Worm (Caenorhabditis elegans) whole organism, L3 larva: Measurements from ENCODE around the gene try-8.

Experiments used
- R02D3.7 ChIP-seq: fragments of 150-350 bp; optimal IDR thresholded peaks from 2 replicates; lab custom pipeline; 2014; ENCODE audit warnings: missing biosample characterization, missing genetic modification characterization
- aly-2 ChIP-seq: fragments of 150-350 bp; optimal IDR thresholded peaks from 2 replicates; lab custom pipeline; 2014; ENCODE audit warnings: missing biosample characterization, missing genetic modification characterization
- ama-1 ChIP-seq: fragments of 150-350 bp; optimal IDR thresholded peaks from 2 replicates; lab custom pipeline; 2018
- ceh-16 ChIP-seq: sonication (generic microtip); optimal IDR thresholded peaks from 2 replicates; lab custom pipeline; 2017; ENCODE audit warnings: missing biosample characterization, missing genetic modification characterization
- ceh-28 ChIP-seq: fragments of 150-350 bp; optimal IDR thresholded peaks from 2 replicates; lab custom pipeline; 2014; ENCODE audit warnings: missing biosample characterization, missing genetic modification reagents, missing genetic modification characterization
- egl-27 ChIP-seq: sonication (generic microtip); optimal IDR thresholded peaks from 4 replicates; lab custom pipeline; 2017; ENCODE audit warnings: missing biosample characterization, missing genetic modification reagents, missing genetic modification characterization
- eor-1 ChIP-seq, 2 experiments: fragments of 150-350 bp; optimal IDR thresholded peaks; 2 replicates each; lab custom pipeline; 2014 to 2018; ENCODE audit warnings: missing biosample characterization in 2 of 2, missing genetic modification characterization in 2 of 2
- fkh-10 ChIP-seq: sonication (generic microtip); optimal IDR thresholded peaks from 2 replicates; lab custom pipeline; 2017; ENCODE audit warnings: missing biosample characterization, missing genetic modification reagents, missing genetic modification characterization
- lin-15B ChIP-seq: fragments of 150-350 bp; optimal IDR thresholded peaks from 2 replicates; lab custom pipeline; 2014; ENCODE audit warnings: missing biosample characterization, missing genetic modification characterization
- mdl-1 ChIP-seq: fragments of 150-350 bp; optimal IDR thresholded peaks from 2 replicates; lab custom pipeline; 2014; ENCODE audit warnings: missing biosample characterization, missing genetic modification characterization
- nhr-76 ChIP-seq: fragments of 150-350 bp; sonication (generic microtip); optimal IDR thresholded peaks from 5 replicates; lab custom pipeline; 2014; ENCODE audit warnings: missing biosample characterization, missing genetic modification characterization
- snpc-4 ChIP-seq: fragments of 150-350 bp; optimal IDR thresholded peaks from 2 replicates; lab custom pipeline; 2014; ENCODE audit warnings: missing biosample characterization, missing genetic modification characterization
- ztf-11 ChIP-seq: fragments of 150-350 bp; optimal IDR thresholded peaks from 2 replicates; lab custom pipeline; 2014; ENCODE audit warnings: missing biosample characterization, missing genetic modification characterization
- ztf-4 ChIP-seq: fragments of 150-350 bp; optimal IDR thresholded peaks from 2 replicates; lab custom pipeline; 2014; ENCODE audit warnings: missing biosample characterization, missing genetic modification characterization

ce11 chrV:7414909-7415308 lies 39.2 kb downstream of the try-8 start, which contains the start of gene F18E3.12:
- TF ChIP-seq fkh-10, result no peak
- TF ChIP-seq nhr-76 (tag; lab: Kevin White, UChicago), result no peak
- no peak for TF ChIP-seq egl-27 (tag; lab: Kevin White, UChicago)
- TF ChIP-seq snpc-4 (tag; lab: Kevin White, UChicago), result no peak
- TF ChIP-seq ceh-28 (tag; lab: Kevin White, UChicago), result no peak
- no peak for TF ChIP-seq R02D3.7 (tag; lab: Kevin White, UChicago)
- no peak for TF ChIP-seq ceh-16 (tag; lab: Kevin White, UChicago)
- peak; percentile 83 for TF ChIP-seq ama-1
- no peak for TF ChIP-seq lin-15B (tag; lab: Kevin White, UChicago)
- no peak for TF ChIP-seq ztf-4 (tag; lab: Kevin White, UChicago)
- TF ChIP-seq eor-1 (tag; optimal IDR thresholded peaks at IDR 0.05; lab: Kevin White, UChicago), result no peak
- TF ChIP-seq mdl-1, result no peak
- no peak for TF ChIP-seq aly-2 (tag; lab: Kevin White, UChicago)
- TF ChIP-seq ztf-11, result no peak
